Fruit fly (Drosophila melanogaster) whole organism, prepupa: ENCODE results near the gene squ.

Experiments used
- Ets21C ChIP-seq: fragments of 200-800 bp; sonication (Bioruptor generic); optimal IDR thresholded peaks from 3 replicates; lab custom pipeline; 2016; ENCODE audit warnings: missing biosample characterization, missing genetic modification characterization
- Hr4 ChIP-seq: fragments of 200-800 bp; sonication (Bioruptor generic); optimal IDR thresholded peaks from 3 replicates; lab custom pipeline; 2016; ENCODE audit warnings: missing biosample characterization, missing genetic modification characterization

dm6 chr2L:16716771-16717170 lies 36.9 kb downstream of the squ start:
- no peak for TF ChIP-seq Hr4 (GFP tag; lab: Kevin White, UChicago)
- no peak for TF ChIP-seq Ets21C (GFP tag; lab: Kevin White, UChicago)
